Fruit fly (Drosophila melanogaster): ENCODE data around the gene Fip1.

Fip1 gene

DNA sequence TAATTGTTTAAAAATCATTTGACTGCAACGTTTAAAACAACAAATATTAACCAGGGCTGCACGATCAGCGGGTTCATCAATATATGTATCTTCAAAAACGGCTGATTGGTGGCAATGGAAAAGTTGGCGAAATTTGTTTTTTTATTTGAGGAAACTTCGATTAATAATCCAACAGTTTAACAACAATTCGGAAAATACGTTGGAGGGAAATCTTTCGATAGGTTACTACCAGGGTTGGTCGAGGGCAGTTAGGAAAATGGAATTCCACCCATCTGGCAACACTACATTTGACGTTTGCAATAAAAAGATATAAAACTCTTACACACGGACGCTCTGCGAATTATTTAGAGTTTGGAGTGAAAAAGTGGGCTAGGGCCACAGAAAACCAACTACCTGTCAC, 47.7 kb upstream of the Fip1 start, which contains the start of the genes Lipt2 and CG14650 (continued):
- TF ChIP-seq Chrac-16 (GFP tag; optimal IDR thresholded peaks at IDR 0.05) (peak; percentile 70), tx (GFP tag; optimal IDR thresholded peaks at IDR 0.05) (peak; percentile 53), CG18476 (GFP tag; optimal IDR thresholded peaks at IDR 0.05) (peak; percentile 19), sob (GFP tag; IDR thresholded peaks at IDR 0.05) (0 out of 2 replicates have a peak, but pooled peaks have one; percentile 45), wek (GFP tag; optimal IDR thresholded peaks at IDR 0.05) (no peak), wor (GFP tag; IDR thresholded peaks at IDR 0.05) (no peak), her (GFP tag; optimal IDR thresholded peaks at IDR 0.05) (peak; percentile 53), Fer1 (GFP tag; optimal IDR thresholded peaks at IDR 0.05) (peak; percentile 48), gem (tag; optimal IDR thresholded peaks at IDR 0.05) (no peak), CG15601 (tag; optimal IDR thresholded peaks at IDR 0.05) (no peak), onecut (GFP tag; IDR thresholded peaks at IDR 0.05) (no peak), sens (GFP tag) (peak; percentile 93), tna (GFP tag; IDR thresholded peaks at IDR 0.05; ENCODE audit: partially characterized antibody) (no peak), trh (GFP tag; optimal IDR thresholded peaks at IDR 0.05) (no peak), zfh2 (GFP tag; optimal IDR thresholded peaks at IDR 0.05) (peak; percentile 80), sd (tag; optimal IDR thresholded peaks at IDR 0.05) (no peak), Abd-B (GFP tag; optimal IDR thresholded peaks at IDR 0.05) (no peak), ftz-f1 (GFP tag; optimal IDR thresholded peaks at IDR 0.05) (peak; percentile 36), CG14441 (GFP tag; IDR thresholded peaks at IDR 0.05) (peak; percentile 33; the same call in 1 of the 2 replicates), disco-r (GFP tag; optimal IDR thresholded peaks at IDR 0.05) (peak; percentile 12), CG3407 (GFP tag; optimal IDR thresholded peaks at IDR 0.05) (no peak), CG17361 (GFP tag; IDR thresholded peaks at IDR 0.05) (no peak; the same call in 1 of the 3 replicates), nmo (GFP tag; optimal IDR thresholded peaks at IDR 0.05) (peak; percentile 77), zfh1 (GFP tag; IDR thresholded peaks at IDR 0.05) (no peak), h (optimal IDR thresholded peaks at IDR 0.05) (no peak), NC2α (GFP tag; optimal IDR thresholded peaks at IDR 0.05) (peak; percentile 8), Optix (GFP tag; IDR thresholded peaks at IDR 0.05) (no peak; the same call in 2 of the 3 replicates), Antp (GFP tag; optimal IDR thresholded peaks at IDR 0.05) (peak; percentile 76), Dip3 (GFP tag; optimal IDR thresholded peaks at IDR 0.05) (peak; percentile 46), CG5180 (GFP tag; optimal IDR thresholded peaks at IDR 0.05) (no peak), sc (optimal IDR thresholded peaks at IDR 0.05) (no peak), sc (GFP tag; optimal IDR thresholded peaks at IDR 0.05) (no peak), CG6654 (GFP tag; optimal IDR thresholded peaks at IDR 0.05) (no peak), gro (GFP tag; optimal IDR thresholded peaks at IDR 0.05) (peak; percentile 77), gcm2 (GFP tag; optimal IDR thresholded peaks at IDR 0.05) (no peak), slp2 (GFP tag; optimal IDR thresholded peaks at IDR 0.05) (peak; percentile 59), inv (GFP tag; IDR thresholded peaks at IDR 0.05; ENCODE audit: partially characterized antibody) (peak; percentile 31; the same call in 1 of the 2 replicates), CG32772 (GFP tag; IDR thresholded peaks at IDR 0.05) (0 out of 2 replicates have a peak, but pooled peaks have one; percentile 18), toy (GFP tag; IDR thresholded peaks at IDR 0.05) (no peak), ERR (GFP tag; optimal IDR thresholded peaks at IDR 0.05) (peak; percentile 40), CG30020 (tag; optimal IDR thresholded peaks at IDR 0.05) (peak; percentile 79), Bgb (GFP tag; IDR thresholded peaks at IDR 0.05; ENCODE audit: partially characterized antibody) (0 out of 2 replicates have a peak, but pooled peaks have one; percentile 21), grn (GFP tag; optimal IDR thresholded peaks at IDR 0.05) (no peak), sima (GFP tag; optimal IDR thresholded peaks at IDR 0.05) (peak; percentile 14), ac (GFP tag; optimal IDR thresholded peaks at IDR 0.05) (no peak), Atf3 (GFP tag; optimal IDR thresholded peaks at IDR 0.05) (peak; percentile 42), CG32767 (GFP tag; IDR thresholded peaks at IDR 0.05) (no peak), CG2889 (GFP tag; IDR thresholded peaks at IDR 0.05) (no peak), lov (optimal IDR thresholded peaks at IDR 0.05) (no peak), lov (GFP tag; IDR thresholded peaks at IDR 0.05) (no peak), CG10543 (GFP tag; optimal IDR thresholded peaks at IDR 0.05) (peak; percentile 52), Camta (GFP tag; optimal IDR thresholded peaks at IDR 0.05) (peak; percentile 40), seq (GFP tag; IDR thresholded peaks at IDR 0.05) (no peak)
